Worm (Caenorhabditis elegans): ENCODE measurements around the gene ile-2.

ce11 chrX:735572-735971 lies 32.8 kb upstream of the ile-2 start, which contains the start of gene npr-19:
- TF ChIP-seq pha-4 (tag; optimal IDR thresholded peaks at IDR 0.05), result no peak
- no peak for TF ChIP-seq unc-62 (GFP tag; optimal IDR thresholded peaks at IDR 0.05)
- TF ChIP-seq ztf-11 (tag; optimal IDR thresholded peaks at IDR 0.05), result no peak
- TF ChIP-seq cnd-1 (tag; optimal IDR thresholded peaks at IDR 0.05), result no peak
- TF ChIP-seq unc-120 (tag; optimal IDR thresholded peaks at IDR 0.05; ENCODE audit: poor library complexity, severe bottlenecking), result no peak
- TF ChIP-seq elt-1 (tag; optimal IDR thresholded peaks at IDR 0.05; ENCODE audit: borderline replicate concordance, insufficient read depth), result no peak
- TF ChIP-seq hlh-1 (tag; optimal IDR thresholded peaks at IDR 0.05), result no peak
- no peak for TF ChIP-seq ces-1 (GFP tag; optimal IDR thresholded peaks at IDR 0.05)
- no peak for TF ChIP-seq nhr-237 (tag; optimal IDR thresholded peaks at IDR 0.05)

All from whole organism, mixed stage, embryonic.